Worm (Caenorhabditis elegans) whole organism, young adult: Measurements from ENCODE around the gene ubc-22.

Source experiments
- B0019.2 ChIP-seq: fragments of 200-800 bp; sonication (Bioruptor generic); conservative IDR thresholded peaks from 2 replicates; pipeline ENCODE4 v1.3.6; 2022; ENCODE audit warnings: missing genetic modification reagents, missing genetic modification characterization, missing compliant biosample characterization
- C17E4.6 ChIP-seq: fragments of 200-800 bp; sonication (Bioruptor generic); IDR thresholded peaks from 2 replicates; pipeline ENCODE4 v1.3.6; 2022; ENCODE audit warnings: missing genetic modification reagents, missing genetic modification characterization, missing compliant biosample characterization
- F10E7.11 ChIP-seq: sonication (generic microtip); optimal IDR thresholded peaks from 2 replicates; lab custom pipeline; 2017; ENCODE audit warnings: mild to moderate bottlenecking, missing genetic modification characterization, moderate library complexity, missing compliant biosample characterization
- F23B12.7 ChIP-seq: sonication (generic microtip); optimal IDR thresholded peaks from 2 replicates; lab custom pipeline; 2017; ENCODE audit warnings: missing genetic modification characterization, mild to moderate bottlenecking, missing compliant biosample characterization, antibody characterized with exemption, moderate library complexity; ENCODE audit not compliant: insufficient read depth
- F33H1.4 ChIP-seq: fragments of 200-800 bp; sonication (Bioruptor generic); IDR thresholded peaks from 2 replicates; pipeline ENCODE4 v1.3.6; 2022; ENCODE audit warnings: missing genetic modification reagents, missing genetic modification characterization, missing compliant biosample characterization
- F37B4.10 ChIP-seq: fragments of 200-800 bp; sonication (Bioruptor generic); IDR thresholded peaks from 2 replicates; pipeline ENCODE4 v1.3.6; 2022; ENCODE audit warnings: missing genetic modification characterization, missing compliant biosample characterization
- F52B5.7 ChIP-seq: sonication (generic microtip); optimal IDR thresholded peaks from 2 replicates; lab custom pipeline; 2016; ENCODE audit warnings: mild to moderate bottlenecking, missing genetic modification characterization, missing compliant biosample characterization
- F57C9.4 ChIP-seq: sonication (generic microtip); optimal IDR thresholded peaks from 2 replicates; lab custom pipeline; 2017; ENCODE audit warnings: mild to moderate bottlenecking, missing genetic modification characterization, missing compliant biosample characterization
- T07F8.4 ChIP-seq: sonication (generic microtip); optimal IDR thresholded peaks from 2 replicates; lab custom pipeline; 2016; ENCODE audit warnings: mild to moderate bottlenecking, missing genetic modification characterization, moderate library complexity, missing compliant biosample characterization
- T26A5.8 ChIP-seq: sonication (generic microtip); optimal IDR thresholded peaks from 2 replicates; lab custom pipeline; 2016; ENCODE audit warnings: missing genetic modification characterization, missing compliant biosample characterization
- akir-1 ChIP-seq: fragments of 200-800 bp; sonication (Bioruptor generic); optimal IDR thresholded peaks from 2 replicates; lab custom pipeline; 2018; ENCODE audit warnings: mild to moderate bottlenecking, missing genetic modification characterization, moderate library complexity, missing compliant biosample characterization
- ama-1 ChIP-seq, 3 experiments: fragments of 150-350 bp in 1 of 3; sonication (generic microtip) in 2 of 3; optimal IDR thresholded peaks; 2 replicates each; lab custom pipeline; 2014 to 2018; ENCODE audit warnings: missing biosample characterization in 2 of 3, missing genetic modification characterization in 2 of 3, missing genetic modification reagents in 2 of 3
- attf-6 ChIP-seq: fragments of 200-800 bp; sonication (Bioruptor generic); IDR thresholded peaks from 2 replicates; pipeline ENCODE4 v1.3.6; 2022; ENCODE audit warnings: missing genetic modification reagents, missing genetic modification characterization, missing compliant biosample characterization
- bed-1 ChIP-seq: fragments of 200-800 bp; sonication (Bioruptor generic); IDR thresholded peaks from 2 replicates; pipeline ENCODE4 v1.3.6; 2022; ENCODE audit warnings: missing genetic modification reagents, missing genetic modification characterization, missing compliant biosample characterization
- ccch-3 ChIP-seq: fragments of 200-800 bp; sonication (Bioruptor generic); optimal IDR thresholded peaks from 2 replicates; lab custom pipeline; 2018; ENCODE audit warnings: mild to moderate bottlenecking, missing genetic modification characterization, missing compliant biosample characterization
- ceh-40 ChIP-seq: fragments of 200-800 bp; sonication (Bioruptor generic); IDR thresholded peaks from 2 replicates; pipeline ENCODE4 v1.3.6; 2022; ENCODE audit warnings: missing genetic modification characterization, missing compliant biosample characterization
- ceh-58 ChIP-seq: fragments of 200-800 bp; sonication (Bioruptor generic); IDR thresholded peaks from 2 replicates; pipeline ENCODE4 v1.3.6; 2022; ENCODE audit warnings: missing genetic modification characterization, missing compliant biosample characterization
- ceh-79 ChIP-seq: sonication (generic microtip); optimal IDR thresholded peaks from 2 replicates; lab custom pipeline; 2017; ENCODE audit warnings: mild to moderate bottlenecking, missing genetic modification characterization, missing compliant biosample characterization
- ceh-91 ChIP-seq: fragments of 200-800 bp; sonication (Bioruptor generic); IDR thresholded peaks from 2 replicates; pipeline ENCODE4 v1.3.6; 2022; ENCODE audit warnings: missing genetic modification reagents, missing genetic modification characterization, missing compliant biosample characterization
- chd-7 ChIP-seq: sonication (generic microtip); optimal IDR thresholded peaks from 2 replicates; lab custom pipeline; 2016; ENCODE audit warnings: mild to moderate bottlenecking, missing genetic modification characterization, moderate library complexity, missing compliant biosample characterization
- die-1 ChIP-seq: sonication (generic microtip); optimal IDR thresholded peaks from 2 replicates; lab custom pipeline; 2016; ENCODE audit warnings: missing genotype, mild to moderate bottlenecking, missing genetic modification characterization, missing compliant biosample characterization
- dpff-1 ChIP-seq: sonication (generic microtip); optimal IDR thresholded peaks from 2 replicates; lab custom pipeline; 2017; ENCODE audit warnings: mild to moderate bottlenecking, missing genetic modification characterization, missing compliant biosample characterization
- egl-44 ChIP-seq: fragments of 200-800 bp; sonication (Bioruptor generic); IDR thresholded peaks from 2 replicates; pipeline ENCODE4 v1.3.6; 2022; ENCODE audit warnings: missing genetic modification reagents, missing genetic modification characterization, missing compliant biosample characterization
- egrh-3 ChIP-seq: fragments of 200-800 bp; sonication (Bioruptor generic); IDR thresholded peaks from 2 replicates; pipeline ENCODE4 v1.3.6; 2022; ENCODE audit warnings: missing genetic modification reagents, missing genetic modification characterization, missing compliant biosample characterization
- gei-17 ChIP-seq: fragments of 200-800 bp; sonication (Bioruptor generic); optimal IDR thresholded peaks from 2 replicates; lab custom pipeline; 2018; ENCODE audit warnings: mild to moderate bottlenecking, missing genetic modification characterization, missing compliant biosample characterization
- hmg-1.2 ChIP-seq: fragments of 200-800 bp; sonication (Bioruptor generic); IDR thresholded peaks from 2 replicates; pipeline ENCODE4 v1.3.6; 2022; ENCODE audit warnings: missing genetic modification reagents, missing genetic modification characterization, missing compliant biosample characterization
- hmg-20 ChIP-seq: fragments of 200-800 bp; sonication (Bioruptor generic); IDR thresholded peaks from 2 replicates; pipeline ENCODE4 v1.3.6; 2022; ENCODE audit warnings: missing genetic modification reagents, missing genetic modification characterization, missing compliant biosample characterization
- hrde-1 ChIP-seq: sonication (generic microtip); optimal IDR thresholded peaks from 2 replicates; lab custom pipeline; 2016; ENCODE audit warnings: missing genetic modification characterization, mild to moderate bottlenecking, missing compliant biosample characterization, moderate library complexity, missing genotype, missing genetic modification reagents, borderline replicate concordance
- let-526 ChIP-seq: fragments of 200-800 bp; sonication (Bioruptor generic); IDR thresholded peaks from 2 replicates; pipeline ENCODE4 v1.3.6; 2022; ENCODE audit warnings: missing genetic modification reagents, missing genetic modification characterization, missing compliant biosample characterization
- let-607 ChIP-seq, 2 experiments: fragments of 200-800 bp in 1 of 2; sonication (Bioruptor generic) in 1 of 2; sonication (generic microtip) in 1 of 2; optimal IDR thresholded peaks; 2 replicates each; lab custom pipeline; 2016 to 2018; ENCODE audit warnings: mild to moderate bottlenecking in 2 of 2, missing compliant biosample characterization in 2 of 2, missing genetic modification characterization in 2 of 2, moderate library complexity in 2 of 2, missing genotype in 1 of 2
- lsl-1 ChIP-seq: fragments of 200-800 bp; sonication (Bioruptor generic); optimal IDR thresholded peaks from 2 replicates; lab custom pipeline; 2018; ENCODE audit warnings: mild to moderate bottlenecking, missing genetic modification characterization, moderate library complexity, missing compliant biosample characterization
- lsy-27 ChIP-seq: sonication (generic microtip); optimal IDR thresholded peaks from 2 replicates; lab custom pipeline; 2017; ENCODE audit warnings: missing genetic modification characterization, mild to moderate bottlenecking, missing compliant biosample characterization, antibody characterized with exemption, missing genotype, borderline replicate concordance; ENCODE audit not compliant: insufficient read depth
- madf-10 ChIP-seq: sonication (generic microtip); optimal IDR thresholded peaks from 2 replicates; lab custom pipeline; 2016; ENCODE audit warnings: mild to moderate bottlenecking, missing genetic modification characterization, missing compliant biosample characterization
- mes-4 ChIP-seq: sonication (generic microtip); optimal IDR thresholded peaks from 2 replicates; lab custom pipeline; 2016; ENCODE audit warnings: missing genotype, missing genetic modification characterization, missing compliant biosample characterization
- nfya-1 ChIP-seq: sonication (generic microtip); optimal IDR thresholded peaks from 2 replicates; lab custom pipeline; 2017; ENCODE audit warnings: antibody characterized with exemption, missing compliant biosample characterization, missing genetic modification characterization, borderline replicate concordance; ENCODE audit not compliant: insufficient read depth
- nfya-2 ChIP-seq: fragments of 200-800 bp; sonication (Bioruptor generic); IDR thresholded peaks from 2 replicates; pipeline ENCODE4 v1.3.6; 2022; ENCODE audit warnings: missing genetic modification reagents, missing genetic modification characterization, missing compliant biosample characterization
- pbrm-1 ChIP-seq: fragments of 200-800 bp; sonication (Bioruptor generic); IDR thresholded peaks from 2 replicates; pipeline ENCODE4 v1.3.6; 2022; ENCODE audit warnings: missing genetic modification reagents, missing genetic modification characterization, missing compliant biosample characterization
- pha-4 ChIP-seq: fragments of 150-350 bp; sonication (generic microtip); optimal IDR thresholded peaks from 2 replicates; lab custom pipeline; 2014; ENCODE audit warnings: missing biosample characterization, missing genetic modification reagents, missing genetic modification characterization
- rcor-1 ChIP-seq: fragments of 200-800 bp; sonication (Bioruptor generic); IDR thresholded peaks from 2 replicates; pipeline ENCODE4 v1.3.6; 2022; ENCODE audit warnings: missing genetic modification reagents, missing genetic modification characterization, missing compliant biosample characterization
- repo-1 ChIP-seq: sonication (generic microtip); optimal IDR thresholded peaks from 2 replicates; lab custom pipeline; 2017; ENCODE audit warnings: mild to moderate bottlenecking, missing genetic modification characterization, missing compliant biosample characterization
- somi-1 ChIP-seq: fragments of 200-800 bp; sonication (Bioruptor generic); optimal IDR thresholded peaks from 2 replicates; lab custom pipeline; 2018; ENCODE audit warnings: mild to moderate bottlenecking, missing genetic modification characterization, missing compliant biosample characterization
- tbp1 ChIP-seq: fragments of 200-800 bp; sonication (Bioruptor generic); optimal IDR thresholded peaks from 2 replicates; lab custom pipeline; 2018; ENCODE audit warnings: mild to moderate bottlenecking, missing genetic modification characterization, missing compliant biosample characterization
- zfh-2 ChIP-seq: fragments of 200-800 bp; sonication (Bioruptor generic); conservative IDR thresholded peaks from 2 replicates; pipeline ENCODE4 v1.3.6; 2022; ENCODE audit warnings: missing genetic modification reagents, missing genetic modification characterization, missing compliant biosample characterization
- ztf-22 ChIP-seq: fragments of 200-800 bp; sonication (Bioruptor generic); optimal IDR thresholded peaks from 2 replicates; lab custom pipeline; 2018; ENCODE audit warnings: mild to moderate bottlenecking, missing genetic modification characterization, moderate library complexity, missing compliant biosample characterization
- ztf-25 ChIP-seq: fragments of 200-800 bp; sonication (Bioruptor generic); IDR thresholded peaks from 2 replicates; pipeline ENCODE4 v1.3.6; 2022; ENCODE audit warnings: missing genetic modification reagents, missing genetic modification characterization, missing compliant biosample characterization
- ztf-26 ChIP-seq: sonication (generic microtip); optimal IDR thresholded peaks from 2 replicates; lab custom pipeline; 2017; ENCODE audit warnings: missing genetic modification characterization, missing compliant biosample characterization
- ztf-28 ChIP-seq: fragments of 200-800 bp; sonication (Bioruptor generic); IDR thresholded peaks from 2 replicates; pipeline ENCODE4 v1.3.6; 2022; ENCODE audit warnings: missing genetic modification reagents, missing genetic modification characterization, missing compliant biosample characterization

ubc-22 gene

DNA sequence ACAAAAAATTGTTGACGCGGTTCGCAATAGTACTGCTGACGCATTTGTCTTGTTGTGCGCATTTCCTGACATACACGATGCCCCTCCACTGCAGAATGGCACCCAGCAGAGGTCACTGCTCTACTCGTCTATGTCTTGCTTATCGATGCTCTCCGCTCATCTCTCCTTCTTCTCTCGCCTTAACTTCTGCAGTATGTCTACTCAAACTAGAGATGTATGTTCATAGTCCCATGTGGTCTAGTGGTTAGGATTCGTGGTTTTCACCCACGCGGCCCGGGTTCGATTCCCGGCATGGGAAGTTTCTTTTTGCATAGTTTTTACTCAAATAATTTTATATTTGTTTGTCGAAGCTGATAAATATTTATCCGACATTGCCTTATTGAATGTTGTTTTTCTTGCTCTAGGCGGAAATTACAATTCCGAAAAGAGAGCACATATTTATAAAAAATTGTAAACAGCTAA lies 33.0 kb downstream of the ubc-22 start, which contains the start of gene C28G1.2 (continued):
- TF ChIP-seq hrde-1 (tag; lab: Kevin White, UChicago) (peak; percentile 85), ztf-25 (GFP tag; lab: Robert Waterston, UW) (peak; percentile 93), bed-1 (GFP tag; lab: Robert Waterston, UW) (no peak), attf-6 (GFP tag; lab: Robert Waterston, UW) (no peak), tbp1 (GFP tag; lab: Kevin White, UChicago) (peak; percentile 100), ceh-40 (GFP tag; lab: Robert Waterston, UW) (peak; percentile 91), akir-1 (GFP tag; lab: Kevin White, UChicago) (peak; percentile 84), somi-1 (peak; percentile 86), hmg-20 (peak; percentile 89), let-526 (GFP tag; lab: Robert Waterston, UW) (peak; percentile 76; the same call in 1 of the 2 replicates), F33H1.4 (no peak), pbrm-1 (GFP tag; lab: Robert Waterston, UW) (peak; percentile 94), lsl-1 (GFP tag; lab: Kevin White, UChicago) (peak; percentile 20), T07F8.4 (peak; percentile 90), ccch-3 (GFP tag; lab: Kevin White, UChicago) (peak; percentile 75), egrh-3 (GFP tag; lab: Robert Waterston, UW) (peak; percentile 63; the same call in 1 of the 2 replicates), F10E7.11 (tag; lab: Kevin White, UChicago) (peak; percentile 84), rcor-1 (peak; percentile 87), hmg-1.2 (GFP tag; lab: Robert Waterston, UW) (peak; percentile 90), B0019.2 (GFP tag; lab: Robert Waterston, UW) (0 out of 2 replicates have a peak, but pooled peaks have one; percentile 45), F37B4.10 (GFP tag; lab: Robert Waterston, UW) (0 out of 2 replicates have a peak, but pooled peaks have one; percentile 46), zfh-2 (no peak; the same call in none of the 2 replicates), nfya-2 (GFP tag; lab: Robert Waterston, UW) (no peak), dpff-1 (no peak), lsy-27 (tag; lab: Kevin White, UChicago) (peak; percentile 79), chd-7 (tag; lab: Kevin White, UChicago) (peak; percentile 95), repo-1 (tag; lab: Kevin White, UChicago) (peak; percentile 92), ztf-28 (GFP tag; lab: Robert Waterston, UW) (peak; percentile 62; the same call in 1 of the 2 replicates), ceh-79 (tag; lab: Kevin White, UChicago) (peak; percentile 79), F23B12.7 (peak; percentile 62), let-607 (tag; optimal IDR thresholded peaks at IDR 0.05; lab: Kevin White, UChicago) (peak; percentile 72 to 84), ztf-26 (tag; lab: Kevin White, UChicago) (peak; percentile 86), C17E4.6 (GFP tag; lab: Robert Waterston, UW) (0 out of 2 replicates have a peak, but pooled peaks have one; percentile 39), madf-10 (tag; lab: Kevin White, UChicago) (peak; percentile 88), die-1 (tag; lab: Kevin White, UChicago) (peak; percentile 97), F52B5.7 (tag; lab: Kevin White, UChicago) (peak; percentile 88), ceh-91 (no peak), egl-44 (GFP tag; lab: Robert Waterston, UW) (peak; percentile 94), nfya-1 (no peak), gei-17 (GFP tag; lab: Kevin White, UChicago) (peak; percentile 88), mes-4 (tag; lab: Kevin White, UChicago) (peak; percentile 93), ceh-58 (GFP tag; lab: Robert Waterston, UW) (0 out of 2 replicates have a peak, but pooled peaks have one; percentile 83), ztf-22 (GFP tag; lab: Kevin White, UChicago) (peak; percentile 83), pha-4 (tag; lab: Kevin White, UChicago) (no peak), T26A5.8 (tag; lab: Kevin White, UChicago) (peak; percentile 92), F57C9.4 (peak; percentile 71), ama-1 (optimal IDR thresholded peaks at IDR 0.05; lab: Kevin White, UChicago) (no peak), ama-1 (GFP tag; optimal IDR thresholded peaks at IDR 0.05; lab: Kevin White, UChicago) (peak; percentile 79 to 92)
